Fruit fly (Drosophila melanogaster) whole organism, prepupa: ENCODE data around the gene CG31515.

Experiments
- CG11294 ChIP-seq: fragments of 200-800 bp; sonication (Bioruptor generic); IDR thresholded peaks from 2 replicates; pipeline ENCODE4 v1.3.6; 2022; ENCODE audit warnings: missing biosample characterization, missing genetic modification characterization
- CG15336 ChIP-seq: fragments of 200-800 bp; sonication (Bioruptor generic); IDR thresholded peaks from 2 replicates; pipeline ENCODE4 v1.3.6; 2022; ENCODE audit warnings: missing biosample characterization, missing genetic modification characterization
- CG1621 ChIP-seq: fragments of 200-800 bp; sonication (Bioruptor generic); optimal IDR thresholded peaks from 3 replicates; lab custom pipeline; 2018; ENCODE audit warnings: missing biosample characterization, mild to moderate bottlenecking, missing genetic modification characterization
- CG16779 ChIP-seq: fragments of 200-800 bp; sonication (Bioruptor generic); optimal IDR thresholded peaks from 3 replicates; lab custom pipeline; 2017; ENCODE audit warnings: missing biosample characterization, mild to moderate bottlenecking, missing genetic modification characterization
- CG3032 ChIP-seq: fragments of 200-800 bp; optimal IDR thresholded peaks from 2 replicates; lab custom pipeline; 2019; ENCODE audit warnings: missing biosample characterization, mild to moderate bottlenecking, missing genetic modification characterization, moderate library complexity
- CG31627 ChIP-seq: fragments of 200-800 bp; sonication (Bioruptor generic); optimal IDR thresholded peaks from 3 replicates; lab custom pipeline; 2016; ENCODE audit warnings: missing biosample characterization, missing genetic modification characterization
- CG32006 ChIP-seq: fragments of 200-800 bp; sonication (Bioruptor generic); optimal IDR thresholded peaks from 3 replicates; lab custom pipeline; 2017; ENCODE audit warnings: missing biosample characterization, mild to moderate bottlenecking, missing genetic modification characterization
- CG6163 ChIP-seq: fragments of 200-800 bp; sonication (Bioruptor generic); IDR thresholded peaks from 3 replicates; pipeline ENCODE4 v1.3.6; 2022; ENCODE audit warnings: missing biosample characterization, missing genetic modification characterization
- CG8319 ChIP-seq: fragments of 200-800 bp; sonication (Bioruptor generic); optimal IDR thresholded peaks from 3 replicates; lab custom pipeline; 2016; ENCODE audit warnings: missing biosample characterization, missing genetic modification characterization
- Ets21C ChIP-seq: fragments of 200-800 bp; sonication (Bioruptor generic); optimal IDR thresholded peaks from 3 replicates; lab custom pipeline; 2016; ENCODE audit warnings: missing biosample characterization, missing genetic modification characterization
- OdsH ChIP-seq: fragments of 200-800 bp; sonication (Bioruptor generic); optimal IDR thresholded peaks from 3 replicates; lab custom pipeline; 2016; ENCODE audit warnings: missing biosample characterization, missing genetic modification characterization
- Sox102F ChIP-seq: fragments of 200-800 bp; sonication (Bioruptor generic); optimal IDR thresholded peaks from 2 replicates; lab custom pipeline; 2016; ENCODE audit warnings: missing biosample characterization, mild to moderate bottlenecking, missing genetic modification characterization
- esn ChIP-seq: fragments of 200-800 bp; sonication (Bioruptor generic); optimal IDR thresholded peaks from 2 replicates; lab custom pipeline; 2016; ENCODE audit warnings: missing biosample characterization, mild to moderate bottlenecking, missing genetic modification characterization, moderate library complexity
- svp ChIP-seq: fragments of 200-800 bp; sonication (Bioruptor generic); peaks from one replicate; lab custom pipeline; 2016; ENCODE audit warnings: missing biosample characterization, missing genetic modification characterization

- TF ChIP-seq OdsH (GFP tag; lab: Kevin White, UChicago) (no peak), CG32006 (GFP tag; lab: Kevin White, UChicago) (no peak), CG16779 (no peak), esn (GFP tag; lab: Kevin White, UChicago) (no peak), CG6163 (no peak), CG1621 (tag; lab: Kevin White, UChicago) (no peak), svp (GFP tag; lab: Kevin White, UChicago) (peak; percentile 70), CG8319 (GFP tag; lab: Kevin White, UChicago) (no peak), CG31627 (no peak), CG15336 (GFP tag; lab: Robert Waterston, UW) (no peak), Sox102F (no peak), CG3032 (no peak), CG11294 (GFP tag; lab: Robert Waterston, UW) (no peak), Ets21C (GFP tag; lab: Kevin White, UChicago) (no peak)
Measured at dm6 chr3R:23359420-23359819, 29.3 kb downstream of the CG31515 start.
